Fruit fly (Drosophila melanogaster): ENCODE measurements around the gene CG11317.

dm6 chr3R:31086394-31086793 is 10.7 kb downstream of the CG11317 start:
- TF ChIP-seq HHEX (GFP tag; optimal IDR thresholded peaks at IDR 0.05) (no peak), nmo (GFP tag; optimal IDR thresholded peaks at IDR 0.05) (peak; percentile 37), CG2875 (GFP tag; optimal IDR thresholded peaks at IDR 0.05) (no peak), CG32767 (GFP tag; IDR thresholded peaks at IDR 0.05) (no peak), corto (GFP tag; optimal IDR thresholded peaks at IDR 0.05) (no peak), CG15011 (GFP tag; optimal IDR thresholded peaks at IDR 0.05) (no peak), CG18011 (GFP tag; optimal IDR thresholded peaks at IDR 0.05) (no peak), wek (GFP tag; optimal IDR thresholded peaks at IDR 0.05) (no peak), Gug (GFP tag; IDR thresholded peaks at IDR 0.05) (no peak), pan (optimal IDR thresholded peaks at IDR 0.05) (no peak), pan (GFP tag; optimal IDR thresholded peaks at IDR 0.05 in 1 of 2, IDR thresholded peaks at IDR 0.05 in 1 of 2) (no peak), CG16863 (GFP tag; optimal IDR thresholded peaks at IDR 0.05) (peak; percentile 17), B-H1 (GFP tag; IDR thresholded peaks at IDR 0.05) (no peak), NK7.1 (GFP tag; optimal IDR thresholded peaks at IDR 0.05) (no peak), dmrt11E (tag; optimal IDR thresholded peaks at IDR 0.05) (peak; percentile 7)
